Fruit fly (Drosophila melanogaster): ENCODE results near the gene CG4364.

The CG4364 gene

dm6 chr2L:9692364-9693348 lies 18.4 kb downstream of the CG4364 start (continued):
- TF ChIP-seq Sox102F (GFP tag; optimal IDR thresholded peaks at IDR 0.05) (peak; percentile 73), fd85E (GFP tag; optimal IDR thresholded peaks at IDR 0.05) (no peak), Sox15 (GFP tag; optimal IDR thresholded peaks at IDR 0.05) (peak; percentile 52), Eip93F (GFP tag; optimal IDR thresholded peaks at IDR 0.05) (peak; percentile 13), Hr38 (GFP tag; optimal IDR thresholded peaks at IDR 0.05) (no peak), Ets96B (tag; optimal IDR thresholded peaks at IDR 0.05) (peak; percentile 52), CG3032 (tag; optimal IDR thresholded peaks at IDR 0.05) (peak; percentile 45), CG6854 (GFP tag; optimal IDR thresholded peaks at IDR 0.05) (no peak), ss (GFP tag; optimal IDR thresholded peaks at IDR 0.05) (peak in 1 of 2 experiments; percentile 14), CG4318 (GFP tag; optimal IDR thresholded peaks at IDR 0.05) (peak; percentile 51)

- TF ChIP-seq lz (GFP tag; optimal IDR thresholded peaks at IDR 0.05) (no peak), CG3919 (GFP tag; optimal IDR thresholded peaks at IDR 0.05) (no peak), CG6163 (GFP tag; IDR thresholded peaks at IDR 0.05) (no peak), dsx (GFP tag; optimal IDR thresholded peaks at IDR 0.05; ENCODE audit: poor library complexity, severe bottlenecking) (no peak), CG34406 (GFP tag; optimal IDR thresholded peaks at IDR 0.05) (no peak), Eip78C (GFP tag) (peak; percentile 2), fd59A (GFP tag; optimal IDR thresholded peaks at IDR 0.05) (no peak), salr (GFP tag; optimal IDR thresholded peaks at IDR 0.05) (no peak), CG6792 (GFP tag; optimal IDR thresholded peaks at IDR 0.05) (no peak), fkh (GFP tag; optimal IDR thresholded peaks at IDR 0.05) (peak; percentile 20), CG16779 (tag; optimal IDR thresholded peaks at IDR 0.05) (no peak), CG6854 (GFP tag; optimal IDR thresholded peaks at IDR 0.05) (no peak), dac (GFP tag; optimal IDR thresholded peaks at IDR 0.05) (no peak), OdsH (GFP tag; optimal IDR thresholded peaks at IDR 0.05) (no peak), CG8319 (GFP tag; optimal IDR thresholded peaks at IDR 0.05) (no peak), Eip75B (GFP tag; optimal IDR thresholded peaks at IDR 0.05) (no peak), spab (GFP tag; optimal IDR thresholded peaks at IDR 0.05) (no peak), CG6276 (GFP tag; optimal IDR thresholded peaks at IDR 0.05) (peak; percentile 1)
Measured at dm6 chr2L:9691230-9691629, 19.8 kb downstream of the CG4364 start.

dm6 chr2L:9690550-9691197 lies 20.4 kb downstream of the CG4364 start:
- TF ChIP-seq Blimp-1 (GFP tag; optimal IDR thresholded peaks at IDR 0.05) (no peak), Ets96B (tag; optimal IDR thresholded peaks at IDR 0.05) (no peak), Ets21C (GFP tag; optimal IDR thresholded peaks at IDR 0.05) (no peak)

- TF ChIP-seq CG34406 (GFP tag; optimal IDR thresholded peaks at IDR 0.05) (no peak), CG11902 (GFP tag; optimal IDR thresholded peaks at IDR 0.05) (no peak), vri (GFP tag; optimal IDR thresholded peaks at IDR 0.05) (peak; percentile 74), Eip75B (GFP tag; optimal IDR thresholded peaks at IDR 0.05) (no peak), salr (GFP tag; optimal IDR thresholded peaks at IDR 0.05) (no peak), ss (GFP tag; optimal IDR thresholded peaks at IDR 0.05) (no peak), fd85E (GFP tag; optimal IDR thresholded peaks at IDR 0.05) (no peak)
Measured at dm6 chr2L:9685993-9686392, 25.1 kb downstream of the CG4364 start.

Measured in whole organism, prepupa.